Worm (Caenorhabditis elegans): ENCODE measurements around the gene mttu-1.

ce11 chrIV:11260544-11261227 lies 36.0 kb downstream of the mttu-1 start, which contains the start of gene C05C12.5:
- TF ChIP-seq elt-3 (tag; optimal IDR thresholded peaks at IDR 0.05) (no peak), ztf-11 (tag; optimal IDR thresholded peaks at IDR 0.05) (no peak), egl-27 (tag; optimal IDR thresholded peaks at IDR 0.05) (no peak), fos-1 (tag; optimal IDR thresholded peaks at IDR 0.05) (no peak), unc-39 (tag; optimal IDR thresholded peaks at IDR 0.05) (no peak)
